Worm (Caenorhabditis elegans) whole organism, L4/young adult: ENCODE data around the gene K11C4.2.

Experiments
- W03F9.2 ChIP-seq: fragments of 150-350 bp; optimal IDR thresholded peaks from 2 replicates; lab custom pipeline; 2014; ENCODE audit warnings: missing biosample characterization, missing genetic modification characterization
- dao-5 ChIP-seq: sonication (generic microtip); optimal IDR thresholded peaks from 2 replicates; lab custom pipeline; 2016; ENCODE audit warnings: missing genotype, missing genetic modification characterization, moderate library complexity, missing compliant biosample characterization
- him-1 ChIP-seq: sonication (generic microtip); optimal IDR thresholded peaks from 2 replicates; lab custom pipeline; 2016; ENCODE audit warnings: missing genotype, missing genetic modification reagents, missing genetic modification characterization, missing compliant biosample characterization

The K11C4.2 gene

ce11 chrV:6935878-6936277 lies 41.0 kb downstream of the K11C4.2 start, which contains the start of gene Y57E12B.10:
Gene Y57E12B.10 (minus strand): TSS chrV:6935978.
- no peak for TF ChIP-seq him-1 (tag; lab: Kevin White, UChicago)
- TF ChIP-seq W03F9.2 (tag; lab: Kevin White, UChicago) = no peak
- TF ChIP-seq dao-5 (tag; lab: Kevin White, UChicago) = no peak
